Worm (Caenorhabditis elegans) whole organism, mixed stage, embryonic: ENCODE data around the gene snf-10.

Experiments
- snpc-4 ChIP-seq: fragments of 150-350 bp; optimal IDR thresholded peaks from 2 replicates; lab custom pipeline; 2014; ENCODE audit warnings: missing biosample characterization, missing genetic modification characterization
- unc-39 ChIP-seq: fragments of 150-350 bp; optimal IDR thresholded peaks from 2 replicates; lab custom pipeline; 2014; ENCODE audit warnings: missing biosample characterization, missing genetic modification characterization
- zip-8 ChIP-seq: fragments of 150-350 bp; optimal IDR thresholded peaks from 2 replicates; lab custom pipeline; 2014; ENCODE audit warnings: missing biosample characterization, missing genetic modification characterization

- TF ChIP-seq zip-8 (tag; lab: Kevin White, UChicago): no peak
- TF ChIP-seq snpc-4: no peak
- no peak for TF ChIP-seq unc-39 (tag; lab: Kevin White, UChicago)
Measured at ce11 chrV:10418961-10419360, 21.7 kb downstream of the snf-10 start, which contains the start of gene F15H10.5.
